Fruit fly (Drosophila melanogaster): Measurements from ENCODE around the gene Cpr65Ay.

Gene Cpr65Ay

DNA sequence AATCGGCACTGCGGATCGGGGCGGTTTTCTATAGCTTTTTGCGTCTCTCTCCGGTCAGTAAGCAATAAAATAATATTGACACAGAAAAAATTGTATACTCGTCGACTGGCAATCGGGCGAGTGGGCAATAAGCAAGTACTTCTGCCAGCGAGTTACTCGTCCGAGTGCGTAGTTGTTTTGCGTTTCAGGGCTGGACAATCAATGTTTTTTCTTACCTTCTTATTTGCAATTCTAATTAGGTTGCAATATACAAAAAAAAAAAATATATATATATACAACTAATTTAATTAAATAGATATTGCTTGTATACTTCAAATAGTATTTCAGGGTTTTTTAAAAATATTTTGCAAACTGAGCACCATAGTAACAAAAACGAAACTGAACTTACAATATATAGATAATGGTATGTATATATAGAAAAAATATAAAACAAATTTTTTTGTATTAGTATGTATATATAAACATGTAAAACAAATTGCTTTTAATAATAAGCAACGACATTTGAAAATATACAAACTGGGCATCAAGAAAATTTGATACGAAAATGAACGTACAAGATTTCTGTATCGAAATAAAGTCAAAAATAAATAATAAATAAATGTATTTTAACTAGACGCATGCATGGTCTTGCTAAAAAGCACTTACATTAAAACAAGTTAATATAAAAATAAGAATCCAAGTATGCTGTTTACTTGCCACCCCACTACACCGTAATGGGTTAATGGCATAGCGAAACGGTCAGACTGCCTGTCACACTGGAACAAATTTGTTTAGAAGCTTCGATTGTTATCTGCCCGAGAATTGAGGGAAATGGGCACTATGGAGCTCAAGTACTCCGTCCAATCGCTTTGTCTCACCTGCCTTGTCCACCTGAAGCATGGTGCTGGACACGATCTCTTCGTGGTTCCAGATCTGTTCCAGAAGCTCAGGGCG is 30.8 kb upstream of the Cpr65Ay start, which contains the start of the genes D19A and CG7386 (continued):
- no peak; the same call in 1 of the 2 replicates for TF ChIP-seq hbn (GFP tag; IDR thresholded peaks at IDR 0.05; ENCODE audit: partially characterized antibody)
- TF ChIP-seq lbe (GFP tag; optimal IDR thresholded peaks at IDR 0.05), result peak; percentile 2
- peak; percentile 6 for TF ChIP-seq repo (GFP tag; optimal IDR thresholded peaks at IDR 0.05)
- peak; percentile 93 for TF ChIP-seq row (GFP tag; IDR thresholded peaks at IDR 0.05)
- TF ChIP-seq CG5953 (GFP tag; IDR thresholded peaks at IDR 0.05), result 0 out of 2 replicates have a peak, but pooled peaks have one; percentile 25
- TF ChIP-seq Bteb2 (GFP tag; optimal IDR thresholded peaks at IDR 0.05), result peak; percentile 50
- no peak for TF ChIP-seq Spps (tag; optimal IDR thresholded peaks at IDR 0.05)
- no peak for TF ChIP-seq CG31365 (tag; optimal IDR thresholded peaks at IDR 0.05)
- peak; percentile 64 for TF ChIP-seq chn (GFP tag; optimal IDR thresholded peaks at IDR 0.05)
- 0 out of 2 replicates have a peak, but pooled peaks have one; percentile 29 for TF ChIP-seq CG31224 (GFP tag; IDR thresholded peaks at IDR 0.05)
- peak; percentile 2 for TF ChIP-seq ERR (GFP tag; optimal IDR thresholded peaks at IDR 0.05)
- TF ChIP-seq ro (GFP tag; IDR thresholded peaks at IDR 0.05), result no peak
- no peak for TF ChIP-seq CTCF (GFP tag; optimal IDR thresholded peaks at IDR 0.05)
- TF ChIP-seq wdn (GFP tag; IDR thresholded peaks at IDR 0.05), result no peak
- TF ChIP-seq CG1024 (GFP tag; IDR thresholded peaks at IDR 0.05), result peak; percentile 57
- TF ChIP-seq oc (tag; optimal IDR thresholded peaks at IDR 0.05), result no peak
- TF ChIP-seq toy (GFP tag; IDR thresholded peaks at IDR 0.05), result 0 out of 2 replicates have a peak, but pooled peaks have one; percentile 33
- TF ChIP-seq CG33557 (GFP tag; optimal IDR thresholded peaks at IDR 0.05), result peak; percentile 48
- TF ChIP-seq Rx (GFP tag; IDR thresholded peaks at IDR 0.05), result peak; percentile 44; the same call in 1 of the 2 replicates
- no peak for TF ChIP-seq odd (GFP tag; optimal IDR thresholded peaks at IDR 0.05)
- TF ChIP-seq CG4854 (GFP tag; optimal IDR thresholded peaks at IDR 0.05), result no peak
- TF ChIP-seq ranshi (GFP tag; IDR thresholded peaks at IDR 0.05), result peak; percentile 53
- peak; percentile 16; the same call in 2 of the 3 replicates for TF ChIP-seq B-H1 (GFP tag; IDR thresholded peaks at IDR 0.05)
- TF ChIP-seq kni (GFP tag; optimal IDR thresholded peaks at IDR 0.05), result no peak
- no peak for TF ChIP-seq dm (GFP tag; optimal IDR thresholded peaks at IDR 0.05)
- TF ChIP-seq CG8478 (optimal IDR thresholded peaks at IDR 0.05), result no peak
- peak; percentile 52 for TF ChIP-seq YL-1 (GFP tag; optimal IDR thresholded peaks at IDR 0.05)
- peak; percentile 68 for TF ChIP-seq CG13424 (tag; optimal IDR thresholded peaks at IDR 0.05)
- TF ChIP-seq fd64A (GFP tag; optimal IDR thresholded peaks at IDR 0.05), result no peak
- peak; percentile 30 for TF ChIP-seq CG7987 (GFP tag; optimal IDR thresholded peaks at IDR 0.05)
- TF ChIP-seq Nf-YA (GFP tag; IDR thresholded peaks at IDR 0.05), result 0 out of 2 replicates have a peak, but pooled peaks have one; percentile 14
- peak; percentile 31 for TF ChIP-seq NC2β (GFP tag; optimal IDR thresholded peaks at IDR 0.05)
- no peak for TF ChIP-seq hth (optimal IDR thresholded peaks at IDR 0.05)
- TF ChIP-seq CG6272 (GFP tag; IDR thresholded peaks at IDR 0.05), result peak; percentile 57; the same call in 1 of the 2 replicates
- TF ChIP-seq CG11504 (tag; optimal IDR thresholded peaks at IDR 0.05), result peak; percentile 61
- TF ChIP-seq dysf (GFP tag; IDR thresholded peaks at IDR 0.05), result peak; percentile 66
- no peak for TF ChIP-seq run (tag; optimal IDR thresholded peaks at IDR 0.05)
- TF ChIP-seq pan (optimal IDR thresholded peaks at IDR 0.05), result no peak
- peak in 1 of 2 experiments; percentile 78 for TF ChIP-seq pan (GFP tag; optimal IDR thresholded peaks at IDR 0.05 in 1 of 2, IDR thresholded peaks at IDR 0.05 in 1 of 2)
- peak; percentile 76 for TF ChIP-seq grn (GFP tag; optimal IDR thresholded peaks at IDR 0.05)
- TF ChIP-seq CG18476 (GFP tag; optimal IDR thresholded peaks at IDR 0.05), result no peak
- no peak for TF ChIP-seq CG6254 (GFP tag; optimal IDR thresholded peaks at IDR 0.05)
- TF ChIP-seq jumu (GFP tag; optimal IDR thresholded peaks at IDR 0.05), result peak; percentile 37
- TF ChIP-seq bigmax (GFP tag; optimal IDR thresholded peaks at IDR 0.05), result no peak
- TF ChIP-seq nerfin-1 (tag; optimal IDR thresholded peaks at IDR 0.05), result peak; percentile 16
- peak; percentile 46 for TF ChIP-seq Dip3 (GFP tag; optimal IDR thresholded peaks at IDR 0.05)
- peak; percentile 16 for TF ChIP-seq CG1792 (GFP tag; optimal IDR thresholded peaks at IDR 0.05)
- no peak for TF ChIP-seq CG7357 (GFP tag; IDR thresholded peaks at IDR 0.05)
- TF ChIP-seq CG12236 (GFP tag; optimal IDR thresholded peaks at IDR 0.05), result no peak
- no peak for TF ChIP-seq Gsc (GFP tag; IDR thresholded peaks at IDR 0.05)
- peak; percentile 59 for TF ChIP-seq zfh2 (GFP tag; optimal IDR thresholded peaks at IDR 0.05)
